Worm (Caenorhabditis elegans) whole organism, L3 larva: ENCODE results near the gene tpst-1.

Source experiments
- ama-1 ChIP-seq: fragments of 150-350 bp; optimal IDR thresholded peaks from 2 replicates; lab custom pipeline; 2018
- ceh-82 ChIP-seq: fragments of 150-350 bp; optimal IDR thresholded peaks from 2 replicates; lab custom pipeline; 2014; ENCODE audit warnings: missing biosample characterization, missing genetic modification characterization
- elt-3 ChIP-seq, 3 experiments: fragments of 150-350 bp in 1 of 3; sonication (generic microtip) in 2 of 3; optimal IDR thresholded peaks; 2 replicates in 2 of 3; 4 replicates in 1 of 3; lab custom pipeline; 2014 to 2017; ENCODE audit warnings: missing biosample characterization in 3 of 3, missing genetic modification characterization in 3 of 3
- fkh-10 ChIP-seq: sonication (generic microtip); optimal IDR thresholded peaks from 2 replicates; lab custom pipeline; 2017; ENCODE audit warnings: missing biosample characterization, missing genetic modification reagents, missing genetic modification characterization
- lin-39 ChIP-seq: fragments of 150-350 bp; optimal IDR thresholded peaks from 2 replicates; lab custom pipeline; 2018; ENCODE audit warnings: missing biosample characterization, missing genetic modification reagents, missing genetic modification characterization
- lsy-12 ChIP-seq: sonication (generic microtip); optimal IDR thresholded peaks from 2 replicates; lab custom pipeline; 2016; ENCODE audit warnings: mild to moderate bottlenecking, missing genetic modification characterization, missing compliant biosample characterization
- mdl-1 ChIP-seq: fragments of 150-350 bp; optimal IDR thresholded peaks from 2 replicates; lab custom pipeline; 2014; ENCODE audit warnings: missing biosample characterization, missing genetic modification characterization
- nfya-1 ChIP-seq: sonication (generic microtip); optimal IDR thresholded peaks from 2 replicates; lab custom pipeline; 2017; ENCODE audit warnings: missing genetic modification characterization, mild to moderate bottlenecking, missing compliant biosample characterization, antibody characterized with exemption, moderate library complexity; ENCODE audit not compliant: insufficient read depth
- nhr-25 ChIP-seq: sonication (generic microtip); optimal IDR thresholded peaks from 2 replicates; lab custom pipeline; 2017; ENCODE audit warnings: missing biosample characterization, missing genetic modification characterization
- snpc-4 ChIP-seq: fragments of 150-350 bp; optimal IDR thresholded peaks from 2 replicates; lab custom pipeline; 2014; ENCODE audit warnings: missing biosample characterization, missing genetic modification characterization
- tbx-2 ChIP-seq: sonication (generic microtip); optimal IDR thresholded peaks from 2 replicates; lab custom pipeline; 2016; ENCODE audit warnings: mild to moderate bottlenecking, missing genetic modification characterization, missing compliant biosample characterization
- unc-62 ChIP-seq: fragments of 150-350 bp; sonication (generic microtip); optimal IDR thresholded peaks from 4 replicates; lab custom pipeline; 2014; ENCODE audit warnings: missing biosample characterization, missing genetic modification reagents, missing genetic modification characterization

DNA sequence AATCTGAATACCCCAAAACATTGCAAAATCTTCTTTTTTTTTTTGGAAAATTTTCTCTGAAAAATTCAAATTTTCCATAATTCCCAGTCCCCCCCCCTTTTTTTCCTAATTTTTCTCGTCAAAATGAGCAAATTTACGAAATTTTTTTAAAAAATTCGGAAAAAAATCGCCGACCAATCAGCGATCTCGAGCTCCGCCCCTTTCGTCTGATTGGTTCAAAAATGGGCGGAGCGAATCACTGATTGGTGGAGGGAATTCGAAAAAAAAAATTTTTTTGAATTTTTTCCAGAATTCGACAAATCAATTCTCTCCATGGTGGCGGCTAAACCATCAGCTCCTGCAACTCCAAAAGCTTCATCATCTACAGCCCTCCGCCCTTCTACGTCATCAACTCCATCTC is 23.5 kb downstream of the tpst-1 start:
- TF ChIP-seq ceh-82 (tag; lab: Kevin White, UChicago), result no peak
- TF ChIP-seq snpc-4 (tag; lab: Kevin White, UChicago), result no peak
- TF ChIP-seq tbx-2 (tag; lab: Kevin White, UChicago), result no peak
- TF ChIP-seq elt-3 (tag; optimal IDR thresholded peaks at IDR 0.05; lab: Kevin White, UChicago), result no peak
- TF ChIP-seq lin-39 (tag; lab: Kevin White, UChicago), result no peak
- no peak for TF ChIP-seq lsy-12 (tag; lab: Kevin White, UChicago)
- peak; percentile 84 for TF ChIP-seq nfya-1 (tag; lab: Kevin White, UChicago)
- TF ChIP-seq unc-62 (GFP tag; lab: Kevin White, UChicago), result no peak
- no peak for TF ChIP-seq fkh-10 (GFP tag; lab: Kevin White, UChicago)
- no peak for TF ChIP-seq nhr-25
- no peak for TF ChIP-seq ama-1 (lab: Kevin White, UChicago)
- TF ChIP-seq mdl-1, result no peak
